Worm (Caenorhabditis elegans): ENCODE measurements around the gene kin-30.

ce11 chrV:15238552-15238951 lies 6.0 kb upstream of the kin-30 start, which contains the start of gene srw-12:
- no peak for TF ChIP-seq F13H6.1 (tag; optimal IDR thresholded peaks at IDR 0.05)
- no peak for TF ChIP-seq ceh-14 (tag; optimal IDR thresholded peaks at IDR 0.05)

Measured in whole organism, late embryonic.